Fruit fly (Drosophila melanogaster) whole organism, embryonic: ENCODE results near the gene Agxt.

ENCODE experiments used
- CG10979 ChIP-seq: fragments of 200-800 bp; sonication (Bioruptor generic); optimal IDR thresholded peaks from 2 replicates; lab custom pipeline; 2018; ENCODE audit warnings: missing biosample characterization, mild to moderate bottlenecking, missing genetic modification characterization, moderate library complexity
- CG11504 ChIP-seq: fragments of 200-800 bp; sonication (Bioruptor generic); optimal IDR thresholded peaks from 3 replicates; lab custom pipeline; 2019; ENCODE audit warnings: missing biosample characterization, mild to moderate bottlenecking, missing genetic modification characterization, moderate library complexity
- CG12104 ChIP-seq: fragments of 200-800 bp; sonication (Bioruptor generic); optimal IDR thresholded peaks from 3 replicates; lab custom pipeline; 2016; ENCODE audit warnings: missing biosample characterization, missing genetic modification characterization
- CG12219 ChIP-seq: fragments of 200-800 bp; sonication (Bioruptor generic); optimal IDR thresholded peaks from 3 replicates; lab custom pipeline; 2018; ENCODE audit warnings: missing biosample characterization, mild to moderate bottlenecking, missing genetic modification characterization
- CG13894 ChIP-seq: fragments of 200-800 bp; sonication (Bioruptor generic); optimal IDR thresholded peaks from 3 replicates; lab custom pipeline; 2018; ENCODE audit warnings: missing biosample characterization, mild to moderate bottlenecking, missing genetic modification characterization, moderate library complexity
- CG17359 ChIP-seq: fragments of 200-800 bp; sonication (Bioruptor generic); optimal IDR thresholded peaks from 3 replicates; lab custom pipeline; 2018; ENCODE audit warnings: missing biosample characterization, mild to moderate bottlenecking, missing genetic modification characterization, moderate library complexity
- CG17912 ChIP-seq: fragments of 200-800 bp; sonication (Bioruptor generic); optimal IDR thresholded peaks from 2 replicates; lab custom pipeline; 2018; ENCODE audit warnings: missing biosample characterization, mild to moderate bottlenecking, missing genetic modification characterization
- CG18764 ChIP-seq: fragments of 200-800 bp; sonication (Bioruptor generic); optimal IDR thresholded peaks from 3 replicates; lab custom pipeline; 2016; ENCODE audit warnings: missing biosample characterization, missing genetic modification characterization
- CG2199 ChIP-seq: fragments of 200-800 bp; sonication (Bioruptor generic); IDR thresholded peaks from 3 replicates; pipeline ENCODE4 v1.3.6; 2022; ENCODE audit warnings: missing biosample characterization, missing genetic modification characterization
- CG4360 ChIP-seq: fragments of 200-800 bp; sonication (Bioruptor generic); IDR thresholded peaks from 2 replicates; pipeline ENCODE4 v1.3.6; 2022; ENCODE audit warnings: missing biosample characterization, missing genetic modification characterization
- CG4707 ChIP-seq: fragments of 200-800 bp; sonication (Bioruptor generic); optimal IDR thresholded peaks from 2 replicates; lab custom pipeline; 2018; ENCODE audit warnings: missing biosample characterization, mild to moderate bottlenecking, missing genetic modification characterization, moderate library complexity
- CG6683 ChIP-seq: fragments of 200-800 bp; sonication (Bioruptor generic); optimal IDR thresholded peaks from 2 replicates; lab custom pipeline; 2017; ENCODE audit warnings: missing biosample characterization, mild to moderate bottlenecking, missing genetic modification characterization, missing genetic modification reagents
- CG6791 ChIP-seq: fragments of 200-800 bp; sonication (Bioruptor generic); IDR thresholded peaks from 3 replicates; pipeline ENCODE4 v1.3.6; 2022; ENCODE audit warnings: missing biosample characterization, missing genetic modification characterization; ENCODE audit not compliant: partially characterized antibody
- CG7963 ChIP-seq: fragments of 200-800 bp; sonication (Bioruptor generic); IDR thresholded peaks from 3 replicates; pipeline ENCODE4 v1.3.6; 2022; ENCODE audit warnings: missing biosample characterization, missing genetic modification characterization; ENCODE audit not compliant: partially characterized antibody
- CG8290 ChIP-seq, 3 experiments: fragments of 200-800 bp; sonication (Bioruptor generic); optimal IDR thresholded peaks; 2 replicates each; lab custom pipeline; 2016 to 2019; ENCODE audit warnings: missing biosample characterization in 3 of 3, missing genetic modification characterization in 3 of 3, mild to moderate bottlenecking in 2 of 3, moderate library complexity in 1 of 3
- CG9817 ChIP-seq: fragments of 200-800 bp; sonication (Bioruptor generic); optimal IDR thresholded peaks from 2 replicates; lab custom pipeline; 2018; ENCODE audit warnings: missing biosample characterization, mild to moderate bottlenecking, missing genetic modification characterization, moderate library complexity
- CG9876 ChIP-seq: fragments of 200-800 bp; sonication (Bioruptor generic); optimal IDR thresholded peaks from 2 replicates; lab custom pipeline; 2016; ENCODE audit warnings: missing biosample characterization, missing genetic modification characterization
- Doc2 ChIP-seq: fragments of 200-800 bp; sonication (Bioruptor generic); IDR thresholded peaks from 2 replicates; pipeline ENCODE4 v1.3.6; 2022; ENCODE audit warnings: missing biosample characterization, missing genetic modification characterization
- GATAe ChIP-seq: fragments of 200-800 bp; sonication (Bioruptor generic); conservative IDR thresholded peaks from 2 replicates; pipeline ENCODE4 v1.3.6; 2022; ENCODE audit warnings: missing biosample characterization, missing genetic modification characterization
- Gug ChIP-seq: fragments of 200-800 bp; sonication (Bioruptor generic); IDR thresholded peaks from 4 replicates; pipeline ENCODE4 v1.3.6; 2022; ENCODE audit warnings: missing biosample characterization, missing genetic modification characterization
- HHEX ChIP-seq: fragments of 200-800 bp; sonication (Bioruptor generic); optimal IDR thresholded peaks from 3 replicates; lab custom pipeline; 2017; ENCODE audit warnings: missing biosample characterization, mild to moderate bottlenecking, missing genetic modification characterization, missing genetic modification reagents
- HLHmδ ChIP-seq: fragments of 200-800 bp; sonication (Bioruptor generic); optimal IDR thresholded peaks from 2 replicates; lab custom pipeline; 2018; ENCODE audit warnings: missing biosample characterization, mild to moderate bottlenecking, missing genetic modification characterization, moderate library complexity
- HmgD ChIP-seq: fragments of 200-800 bp; sonication (Bioruptor generic); optimal IDR thresholded peaks from 3 replicates; lab custom pipeline; 2016; ENCODE audit warnings: missing biosample characterization, missing genetic modification characterization
- Max ChIP-seq: fragments of 200-800 bp; sonication (Bioruptor generic); optimal IDR thresholded peaks from 2 replicates; lab custom pipeline; 2016; ENCODE audit warnings: missing biosample characterization, mild to moderate bottlenecking, missing genetic modification characterization
- Sry-β ChIP-seq: fragments of 200-800 bp; sonication (Bioruptor generic); optimal IDR thresholded peaks from 2 replicates; lab custom pipeline; 2018; ENCODE audit warnings: missing biosample characterization, mild to moderate bottlenecking, missing genetic modification characterization, moderate library complexity
- Sry-δ ChIP-seq: fragments of 200-800 bp; sonication (Bioruptor generic); optimal IDR thresholded peaks from 2 replicates; lab custom pipeline; 2016; ENCODE audit warnings: missing biosample characterization, missing genetic modification characterization
- Taf1 ChIP-seq: fragments of 200-800 bp; sonication (Bioruptor generic); IDR thresholded peaks from 2 replicates; pipeline ENCODE4 v1.3.6; 2022; ENCODE audit warnings: missing biosample characterization, missing genetic modification characterization
- aop ChIP-seq: fragments of 200-800 bp; sonication (Bioruptor generic); IDR thresholded peaks from 2 replicates; pipeline ENCODE4 v1.3.6; 2022; ENCODE audit warnings: missing biosample characterization, missing genetic modification characterization
- ara ChIP-seq: fragments of 200-800 bp; sonication (Bioruptor generic); IDR thresholded peaks from 2 replicates; pipeline ENCODE4 v1.3.6; 2022; ENCODE audit warnings: missing biosample characterization, missing genetic modification characterization
- bsh ChIP-seq, 2 experiments: fragments of 200-800 bp; sonication (Bioruptor generic); optimal IDR thresholded peaks; 2 replicates each; lab custom pipeline; 2017 to 2018; ENCODE audit warnings: mild to moderate bottlenecking in 2 of 2, missing biosample characterization in 2 of 2, missing genetic modification characterization in 2 of 2, moderate library complexity in 1 of 2
- btn ChIP-seq: fragments of 200-800 bp; sonication (Bioruptor generic); optimal IDR thresholded peaks from 2 replicates; lab custom pipeline; 2016; ENCODE audit warnings: missing biosample characterization, missing genetic modification characterization
- cas ChIP-seq: fragments of 200-800 bp; sonication (Bioruptor generic); IDR thresholded peaks from 2 replicates; pipeline ENCODE4 v1.3.6; 2022; ENCODE audit warnings: missing biosample characterization, missing genetic modification characterization
- ci ChIP-seq: fragments of 200-800 bp; sonication (Bioruptor generic); IDR thresholded peaks from 3 replicates; pipeline ENCODE4 v1.3.6; 2022; ENCODE audit warnings: missing biosample characterization, missing genetic modification characterization
- crol ChIP-seq: fragments of 200-800 bp; sonication (Bioruptor generic); IDR thresholded peaks from 2 replicates; pipeline ENCODE4 v1.3.6; 2022; ENCODE audit warnings: missing biosample characterization, missing genetic modification characterization
- dysf ChIP-seq: fragments of 200-800 bp; sonication (Bioruptor generic); IDR thresholded peaks from 3 replicates; pipeline ENCODE4 v1.3.6; 2022; ENCODE audit warnings: missing biosample characterization, missing genetic modification characterization
- eve ChIP-seq, 2 experiments: fragments of >200 bp; optimal IDR thresholded peaks; 2 replicates each; lab custom pipeline; 2017; ENCODE audit warnings: missing biosample characterization in 2 of 2, missing genetic modification characterization in 2 of 2
- fd3F ChIP-seq: fragments of 200-800 bp; sonication (Bioruptor generic); optimal IDR thresholded peaks from 2 replicates; lab custom pipeline; 2018; ENCODE audit warnings: missing biosample characterization, mild to moderate bottlenecking, missing genetic modification characterization, moderate library complexity
- ftz-f1 ChIP-seq: fragments of 200-800 bp; sonication (Bioruptor generic); optimal IDR thresholded peaks from 2 replicates; lab custom pipeline; 2016; ENCODE audit warnings: missing biosample characterization, missing genetic modification characterization
- gcm ChIP-seq: fragments of 200-800 bp; sonication (Bioruptor generic); optimal IDR thresholded peaks from 2 replicates; lab custom pipeline; 2019; ENCODE audit warnings: missing biosample characterization, mild to moderate bottlenecking, missing genetic modification characterization, moderate library complexity
- gfzf ChIP-seq: fragments of 200-800 bp; sonication (Bioruptor generic); optimal IDR thresholded peaks from 2 replicates; lab custom pipeline; 2016; ENCODE audit warnings: missing biosample characterization, mild to moderate bottlenecking, missing genetic modification characterization, moderate library complexity
- grau ChIP-seq: fragments of 200-800 bp; optimal IDR thresholded peaks from 3 replicates; lab custom pipeline; 2019; ENCODE audit warnings: missing biosample characterization, mild to moderate bottlenecking, missing genetic modification characterization, moderate library complexity
- jigr1 ChIP-seq: fragments of 200-800 bp; sonication (Bioruptor generic); IDR thresholded peaks from 3 replicates; pipeline ENCODE4 v1.3.6; 2022; ENCODE audit warnings: missing biosample characterization, missing genetic modification characterization
- klu ChIP-seq: fragments of 200-800 bp; sonication (Bioruptor generic); IDR thresholded peaks from 2 replicates; pipeline ENCODE4 v1.3.6; 2022; ENCODE audit warnings: missing biosample characterization, missing genetic modification characterization
- oc ChIP-seq: fragments of 200-800 bp; sonication (Bioruptor generic); optimal IDR thresholded peaks from 2 replicates; lab custom pipeline; 2018; ENCODE audit warnings: missing biosample characterization, mild to moderate bottlenecking, missing genetic modification characterization, moderate library complexity
- otp ChIP-seq: fragments of 200-800 bp; sonication (Bioruptor generic); IDR thresholded peaks from 3 replicates; pipeline ENCODE4, ENCODE4 v1.3.6; 2022; ENCODE audit warnings: missing biosample characterization, missing genetic modification characterization
- pzg ChIP-seq: fragments of 200-800 bp; sonication (Bioruptor generic); optimal IDR thresholded peaks from 3 replicates; lab custom pipeline; 2018; ENCODE audit warnings: missing biosample characterization, mild to moderate bottlenecking, missing genetic modification characterization, moderate library complexity
- ranshi ChIP-seq: fragments of 200-800 bp; sonication (Bioruptor generic); IDR thresholded peaks from 2 replicates; pipeline ENCODE4 v1.3.6; 2022; ENCODE audit warnings: missing biosample characterization, missing genetic modification characterization
- so ChIP-seq: fragments of 200-800 bp; sonication (Bioruptor generic); IDR thresholded peaks from 3 replicates; pipeline ENCODE4 v1.3.6; 2022; ENCODE audit warnings: missing biosample characterization, missing genetic modification characterization
- tgo ChIP-seq: fragments of 200-800 bp; sonication (Bioruptor generic); IDR thresholded peaks from 3 replicates; pipeline ENCODE4 v1.3.6; 2022; ENCODE audit warnings: missing biosample characterization, missing genetic modification characterization
- tx ChIP-seq: fragments of 200-800 bp; sonication (Bioruptor generic); optimal IDR thresholded peaks from 2 replicates; lab custom pipeline; 2016; ENCODE audit warnings: missing biosample characterization, missing genetic modification characterization
- vnd ChIP-seq: fragments of 200-800 bp; sonication (Bioruptor generic); IDR thresholded peaks from 3 replicates; pipeline ENCODE4 v1.3.6; 2022; ENCODE audit warnings: missing biosample characterization, missing genetic modification characterization; ENCODE audit not compliant: partially characterized antibody

The Agxt gene

DNA sequence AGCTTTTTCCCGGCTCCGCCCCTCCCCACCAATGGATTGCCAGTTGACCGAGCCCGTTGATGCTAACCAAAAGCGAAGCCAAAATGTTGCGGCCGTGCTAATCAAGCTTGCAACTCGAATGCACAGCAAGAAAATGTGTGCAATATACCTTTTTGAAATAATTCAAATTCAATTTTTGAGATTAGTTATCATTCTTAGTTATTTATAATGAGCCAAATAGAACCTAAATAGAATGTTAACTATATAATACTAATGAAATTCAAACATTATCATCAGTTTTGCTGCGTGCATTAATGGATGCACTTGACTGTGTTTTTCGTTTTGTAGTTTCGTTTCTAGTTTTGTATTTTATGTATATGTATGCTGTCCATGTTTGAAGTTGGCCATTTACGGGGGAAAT lies 13.6 kb downstream of the Agxt start (continued):
- TF ChIP-seq CG9876 (GFP tag; lab: Kevin White, UChicago) = no peak
- TF ChIP-seq CG8290 (GFP tag; optimal IDR thresholded peaks at IDR 0.05; lab: Kevin White, UChicago) = no peak
- TF ChIP-seq CG8290 (tag; optimal IDR thresholded peaks at IDR 0.05; lab: Kevin White, UChicago) = peak in 1 of 2 experiments; percentile 34
- TF ChIP-seq Sry-β (GFP tag; lab: Kevin White, UChicago) = no peak
- TF ChIP-seq so = peak; percentile 64; the same call in 1 of the 3 replicates
- peak; percentile 79 for TF ChIP-seq CG11504
- TF ChIP-seq tgo (GFP tag; lab: Robert Waterston, UW) = peak; percentile 61; the same call in 2 of the 3 replicates
- no peak for TF ChIP-seq CG7963 (GFP tag; lab: Robert Waterston, UW)
- TF ChIP-seq grau (tag; lab: Kevin White, UChicago) = peak; percentile 56
- peak; percentile 6 for TF ChIP-seq gcm (GFP tag; lab: Kevin White, UChicago)
- TF ChIP-seq dysf = peak; percentile 53; the same call in 1 of the 3 replicates
- TF ChIP-seq CG9817 (tag; lab: Kevin White, UChicago) = peak; percentile 14
- no peak for TF ChIP-seq Doc2
- peak; percentile 7 for TF ChIP-seq HHEX (GFP tag; lab: Kevin White, UChicago)
- no peak for TF ChIP-seq Sry-δ (GFP tag; lab: Kevin White, UChicago)
- TF ChIP-seq vnd (GFP tag; lab: Robert Waterston, UW) = no peak
- peak; percentile 54; the same call in 1 of the 3 replicates for TF ChIP-seq otp
- no peak for TF ChIP-seq HLHmδ (GFP tag; lab: Kevin White, UChicago)
- TF ChIP-seq tx (GFP tag; lab: Kevin White, UChicago) = no peak
- no peak for TF ChIP-seq CG4360 (GFP tag; lab: Robert Waterston, UW)
- TF ChIP-seq CG18764 = no peak
- no peak for TF ChIP-seq CG12104
- no peak for TF ChIP-seq GATAe
- no peak for TF ChIP-seq CG6791 (GFP tag; lab: Robert Waterston, UW)
- TF ChIP-seq fd3F (GFP tag; lab: Kevin White, UChicago) = no peak
- TF ChIP-seq CG12219 (GFP tag; lab: Kevin White, UChicago) = peak; percentile 20
- TF ChIP-seq klu (GFP tag; lab: Robert Waterston, UW) = 0 out of 2 replicates have a peak, but pooled peaks have one; percentile 16
- TF ChIP-seq HmgD (GFP tag; lab: Kevin White, UChicago) = no peak
- peak; percentile 47 for TF ChIP-seq CG10979
- no peak for TF ChIP-seq btn (GFP tag; lab: Kevin White, UChicago)
- peak; percentile 51; the same call in 1 of the 2 replicates for TF ChIP-seq ara (GFP tag; lab: Robert Waterston, UW)
- no peak for TF ChIP-seq eve (GFP tag; optimal IDR thresholded peaks at IDR 0.05; lab: Kevin White, UChicago)
- no peak for TF ChIP-seq Max (GFP tag; lab: Kevin White, UChicago)
- no peak for TF ChIP-seq CG6683 (GFP tag; lab: Kevin White, UChicago)
- no peak for TF ChIP-seq CG17912 (GFP tag; lab: Kevin White, UChicago)
- TF ChIP-seq bsh (GFP tag; optimal IDR thresholded peaks at IDR 0.05; lab: Kevin White, UChicago) = peak in 1 of 2 experiments; percentile 55
- TF ChIP-seq Gug (GFP tag; lab: Robert Waterston, UW) = no peak

DNA sequence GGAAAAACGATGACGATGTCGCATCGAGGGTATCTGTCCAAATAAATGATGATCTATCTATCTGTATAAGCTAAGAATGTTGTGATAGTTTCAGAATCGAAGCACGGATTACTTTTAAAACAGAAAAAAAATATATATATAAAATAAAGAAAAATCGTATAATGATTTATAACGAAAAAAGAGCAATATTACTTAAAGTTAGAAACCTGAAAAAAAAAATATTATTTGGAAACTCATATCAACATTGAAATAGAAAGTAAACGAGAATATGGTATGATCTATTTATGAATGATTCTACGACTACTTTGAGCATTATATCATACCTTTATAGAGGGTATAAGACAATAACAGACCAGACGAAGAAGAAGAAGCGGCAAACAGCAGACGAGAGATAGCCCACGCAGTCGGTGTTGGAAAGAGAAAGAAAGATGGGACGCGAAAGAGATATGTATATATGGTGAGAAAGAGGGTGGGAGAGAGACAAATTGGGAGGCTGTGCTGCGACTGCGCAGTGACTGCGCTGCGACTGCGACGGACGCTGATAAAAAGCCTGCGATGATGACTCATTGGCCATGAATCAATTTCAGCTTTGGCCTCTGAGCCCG lies 14.9 kb downstream of the Agxt start:
- TF ChIP-seq ci (0 out of 3 replicates have a peak, but pooled peaks have one; percentile 9), pzg (no peak), cas (no peak), gfzf (no peak), jigr1 (GFP tag; lab: Robert Waterston, UW) (no peak), oc (tag; lab: Kevin White, UChicago) (no peak), CG12219 (GFP tag; lab: Kevin White, UChicago) (no peak), ftz-f1 (GFP tag; lab: Kevin White, UChicago) (no peak), CG13894 (peak; percentile 44), CG2199 (no peak), CG17359 (no peak), ranshi (no peak), Taf1 (GFP tag; lab: Robert Waterston, UW) (no peak), CG4707 (GFP tag; lab: Kevin White, UChicago) (no peak), aop (GFP tag; lab: Robert Waterston, UW) (no peak), crol (peak; percentile 42; the same call in 1 of the 2 replicates)
